Worm (Caenorhabditis elegans): ENCODE measurements around the gene tat-2.

DNA sequence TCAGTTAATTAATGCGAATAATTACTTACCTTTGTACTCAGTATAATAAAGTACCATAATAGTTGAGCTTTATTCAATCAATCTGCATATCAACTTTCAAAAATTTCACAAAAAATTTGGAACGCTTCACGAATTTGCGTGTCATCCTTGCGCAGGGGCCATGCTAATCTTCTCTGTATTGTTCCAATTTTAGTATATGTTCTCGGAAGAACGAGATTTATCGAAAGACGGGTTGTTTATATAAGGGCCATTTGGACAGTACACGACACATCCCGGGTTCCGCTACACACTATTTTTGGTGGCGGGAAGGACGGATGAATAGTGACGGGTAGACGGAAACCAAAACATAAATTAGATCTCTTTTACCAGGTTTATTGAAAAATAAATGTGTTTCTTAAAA lies 17.8 kb upstream of the tat-2 start:
- TF ChIP-seq ztf-11 (tag; optimal IDR thresholded peaks at IDR 0.05) (no peak), lsy-2 (tag; optimal IDR thresholded peaks at IDR 0.05) (no peak), unc-62 (GFP tag; optimal IDR thresholded peaks at IDR 0.05) (no peak), dmd-4 (tag; optimal IDR thresholded peaks at IDR 0.05) (no peak), zag-1 (tag; optimal IDR thresholded peaks at IDR 0.05) (no peak), lin-39 (tag; optimal IDR thresholded peaks at IDR 0.05) (no peak), nhr-237 (tag; optimal IDR thresholded peaks at IDR 0.05) (no peak), nhr-11 (tag; optimal IDR thresholded peaks at IDR 0.05) (no peak), skn-1 (tag; optimal IDR thresholded peaks at IDR 0.05) (no peak), nhr-10 (tag; optimal IDR thresholded peaks at IDR 0.05) (no peak), elt-1 (tag; optimal IDR thresholded peaks at IDR 0.05) (no peak), ztf-1 (GFP tag; conservative IDR thresholded peaks at IDR 0.05) (no peak), ceh-82 (tag; optimal IDR thresholded peaks at IDR 0.05) (no peak)
